Worm (Caenorhabditis elegans): ENCODE data around the gene chs-2.

- TF ChIP-seq unc-62 (GFP tag; optimal IDR thresholded peaks at IDR 0.05) (no peak), lin-14 (GFP tag; optimal IDR thresholded peaks at IDR 0.05) (no peak), tbx-2 (tag; optimal IDR thresholded peaks at IDR 0.05) (no peak), F16B12.6 (tag; optimal IDR thresholded peaks at IDR 0.05) (no peak), nhr-11 (tag; optimal IDR thresholded peaks at IDR 0.05) (no peak), nhr-237 (tag; optimal IDR thresholded peaks at IDR 0.05) (no peak)
These were observed 45.3 kb upstream of the chs-2 start for ce11 chrII:151495-151894.

Measured in whole organism, L1 larva.